Fruit fly (Drosophila melanogaster) whole organism, embryonic: Measurements from ENCODE around the gene CG6231.
A peak's percentile ranks its signal among the peaks of the same experiment; 100 is the strongest.

Source experiments
- Bgb ChIP-seq: fragments of 200-800 bp; sonication (Bioruptor generic); IDR thresholded peaks from 2 replicates; pipeline ENCODE4 v1.3.6; 2022; ENCODE audit warnings: missing biosample characterization, missing genetic modification characterization; ENCODE audit not compliant: partially characterized antibody
- CG10462 ChIP-seq: fragments of 200-800 bp; sonication (Bioruptor generic); optimal IDR thresholded peaks from 2 replicates; lab custom pipeline; 2016; ENCODE audit warnings: missing biosample characterization, missing genetic modification characterization
- CG10543 ChIP-seq: fragments of 200-800 bp; sonication (Bioruptor generic); optimal IDR thresholded peaks from 3 replicates; lab custom pipeline; 2017; ENCODE audit warnings: missing biosample characterization, mild to moderate bottlenecking, missing genetic modification characterization, moderate library complexity
- CG11456 ChIP-seq: fragments of 200-800 bp; sonication (Bioruptor generic); IDR thresholded peaks from 3 replicates; pipeline ENCODE4 v1.3.6; 2022; ENCODE audit warnings: missing biosample characterization, missing genetic modification characterization
- CG12942 ChIP-seq: fragments of 200-800 bp; sonication (Bioruptor generic); optimal IDR thresholded peaks from 3 replicates; lab custom pipeline; 2016; ENCODE audit warnings: missing biosample characterization, missing genetic modification characterization
- CG13624 ChIP-seq: fragments of 200-800 bp; sonication (Bioruptor generic); optimal IDR thresholded peaks from 2 replicates; lab custom pipeline; 2016; ENCODE audit warnings: missing biosample characterization, missing genetic modification characterization
- CG14050 ChIP-seq: fragments of 200-800 bp; sonication (Bioruptor generic); IDR thresholded peaks from 3 replicates; pipeline ENCODE4 v1.3.6; 2022; ENCODE audit warnings: missing biosample characterization, missing genetic modification characterization
- CG1647 ChIP-seq: fragments of 200-800 bp; sonication (Bioruptor generic); optimal IDR thresholded peaks from 3 replicates; lab custom pipeline; 2016; ENCODE audit warnings: missing biosample characterization, missing genetic modification characterization
- CG16813 ChIP-seq: fragments of 200-800 bp; sonication (Bioruptor generic); IDR thresholded peaks from 3 replicates; pipeline ENCODE4 v1.3.6; 2022; ENCODE audit warnings: missing biosample characterization, missing genetic modification characterization; ENCODE audit not compliant: partially characterized antibody
- CG17359 ChIP-seq: fragments of 200-800 bp; sonication (Bioruptor generic); optimal IDR thresholded peaks from 3 replicates; lab custom pipeline; 2018; ENCODE audit warnings: missing biosample characterization, mild to moderate bottlenecking, missing genetic modification characterization, moderate library complexity
- CG17829 ChIP-seq: fragments of 200-800 bp; optimal IDR thresholded peaks from 2 replicates; lab custom pipeline; 2019; ENCODE audit warnings: missing biosample characterization, mild to moderate bottlenecking, missing genetic modification characterization, moderate library complexity
- CG18262 ChIP-seq: fragments of 200-800 bp; optimal IDR thresholded peaks from 3 replicates; lab custom pipeline; 2019; ENCODE audit warnings: missing biosample characterization, mild to moderate bottlenecking, missing genetic modification characterization, moderate library complexity
- CG2712 ChIP-seq: fragments of 200-800 bp; optimal IDR thresholded peaks from 3 replicates; lab custom pipeline; 2019; ENCODE audit warnings: missing biosample characterization, mild to moderate bottlenecking, missing genetic modification characterization, moderate library complexity
- CG2889 ChIP-seq: fragments of 200-800 bp; sonication (Bioruptor generic); IDR thresholded peaks from 3 replicates; pipeline ENCODE4 v1.3.6; 2022; ENCODE audit warnings: missing biosample characterization, missing genetic modification characterization
- CG31224 ChIP-seq: fragments of 200-800 bp; sonication (Bioruptor generic); IDR thresholded peaks from 2 replicates; pipeline ENCODE4 v1.3.6; 2022; ENCODE audit warnings: missing biosample characterization, missing genetic modification characterization
- CG3281 ChIP-seq: fragments of 200-800 bp; sonication (Bioruptor generic); optimal IDR thresholded peaks from 3 replicates; lab custom pipeline; 2017; ENCODE audit warnings: missing biosample characterization, mild to moderate bottlenecking, missing genetic modification characterization
- CG34224 ChIP-seq: fragments of 200-800 bp; sonication (Bioruptor generic); IDR thresholded peaks from 3 replicates; pipeline ENCODE4 v1.3.6; 2022; ENCODE audit warnings: missing biosample characterization, missing genetic modification characterization; ENCODE audit not compliant: partially characterized antibody
- CG4707 ChIP-seq: fragments of 200-800 bp; sonication (Bioruptor generic); optimal IDR thresholded peaks from 2 replicates; lab custom pipeline; 2018; ENCODE audit warnings: missing biosample characterization, mild to moderate bottlenecking, missing genetic modification characterization, moderate library complexity
- CG8924 ChIP-seq: fragments of 200-800 bp; optimal IDR thresholded peaks from 3 replicates; lab custom pipeline; 2019; ENCODE audit warnings: missing biosample characterization, mild to moderate bottlenecking, missing genetic modification characterization, moderate library complexity
- CG9797 ChIP-seq: fragments of 200-800 bp; sonication (Bioruptor generic); optimal IDR thresholded peaks from 3 replicates; lab custom pipeline; 2018; ENCODE audit warnings: missing biosample characterization, mild to moderate bottlenecking, missing genetic modification characterization
- CG9932 ChIP-seq: fragments of 200-800 bp; sonication (Bioruptor generic); IDR thresholded peaks from 2 replicates; pipeline ENCODE4 v1.3.6; 2022; ENCODE audit warnings: missing biosample characterization, missing genetic modification characterization
- Dad ChIP-seq: fragments of 200-800 bp; sonication (Bioruptor generic); optimal IDR thresholded peaks from 3 replicates; lab custom pipeline; 2016; ENCODE audit warnings: missing biosample characterization, missing genetic modification characterization
- Dek ChIP-seq: fragments of 200-800 bp; sonication (Bioruptor generic); optimal IDR thresholded peaks from 3 replicates; lab custom pipeline; 2019; ENCODE audit warnings: missing biosample characterization, mild to moderate bottlenecking, missing genetic modification characterization, moderate library complexity
- HmgZ ChIP-seq: fragments of 200-800 bp; sonication (Bioruptor generic); optimal IDR thresholded peaks from 2 replicates; lab custom pipeline; 2018; ENCODE audit warnings: missing biosample characterization, mild to moderate bottlenecking, missing genetic modification characterization
- Hmx ChIP-seq: fragments of 200-800 bp; sonication (Bioruptor generic); optimal IDR thresholded peaks from 2 replicates; lab custom pipeline; 2016; ENCODE audit warnings: missing biosample characterization, missing genetic modification characterization
- Jarid2 ChIP-seq: fragments of 200-800 bp; sonication (Bioruptor generic); optimal IDR thresholded peaks from 3 replicates; lab custom pipeline; 2017; ENCODE audit warnings: mild to moderate bottlenecking, missing biosample characterization, missing genetic modification reagents, missing genetic modification characterization
- MTF-1 ChIP-seq: fragments of 200-800 bp; sonication (Bioruptor generic); optimal IDR thresholded peaks from 2 replicates; lab custom pipeline; 2018; ENCODE audit warnings: missing biosample characterization, mild to moderate bottlenecking, missing genetic modification characterization, borderline replicate concordance
- NC2α ChIP-seq: fragments of 200-800 bp; sonication (Bioruptor generic); optimal IDR thresholded peaks from 2 replicates; lab custom pipeline; 2016; ENCODE audit warnings: missing biosample characterization, missing genetic modification characterization
- Taf1 ChIP-seq: fragments of 200-800 bp; sonication (Bioruptor generic); IDR thresholded peaks from 2 replicates; pipeline ENCODE4 v1.3.6; 2022; ENCODE audit warnings: missing biosample characterization, missing genetic modification characterization
- aop ChIP-seq: fragments of 200-800 bp; sonication (Bioruptor generic); IDR thresholded peaks from 2 replicates; pipeline ENCODE4 v1.3.6; 2022; ENCODE audit warnings: missing biosample characterization, missing genetic modification characterization
- bsh ChIP-seq, 2 experiments: fragments of 200-800 bp; sonication (Bioruptor generic); optimal IDR thresholded peaks; 2 replicates each; lab custom pipeline; 2017 to 2018; ENCODE audit warnings: mild to moderate bottlenecking in 2 of 2, missing biosample characterization in 2 of 2, missing genetic modification characterization in 2 of 2, moderate library complexity in 1 of 2
- btn ChIP-seq: fragments of 200-800 bp; sonication (Bioruptor generic); optimal IDR thresholded peaks from 2 replicates; lab custom pipeline; 2016; ENCODE audit warnings: missing biosample characterization, missing genetic modification characterization
- caup ChIP-seq: fragments of 200-800 bp; sonication (Bioruptor generic); optimal IDR thresholded peaks from 3 replicates; lab custom pipeline; 2017; ENCODE audit warnings: missing biosample characterization, mild to moderate bottlenecking, missing genetic modification characterization, moderate library complexity; ENCODE audit not compliant: severe bottlenecking
- dimm ChIP-seq: fragments of 200-800 bp; sonication (Bioruptor generic); IDR thresholded peaks from 2 replicates; pipeline ENCODE4 v1.3.6; 2022; ENCODE audit warnings: missing biosample characterization, missing genetic modification characterization
- disco-r ChIP-seq: fragments of 200-800 bp; sonication (Bioruptor generic); optimal IDR thresholded peaks from 2 replicates; lab custom pipeline; 2016; ENCODE audit warnings: missing biosample characterization, missing genetic modification characterization
- fru ChIP-seq: fragments of >200 bp; optimal IDR thresholded peaks from 2 replicates; lab custom pipeline; 2017
- gt ChIP-seq: fragments of 200-800 bp; sonication (Bioruptor generic); IDR thresholded peaks from 2 replicates; pipeline ENCODE4 v1.3.6; 2022; ENCODE audit warnings: missing biosample characterization, missing genetic modification characterization
- hb ChIP-seq: fragments of 200-800 bp; sonication (Bioruptor generic); IDR thresholded peaks from 3 replicates; pipeline ENCODE4 v1.3.6; 2022; ENCODE audit warnings: missing biosample characterization, missing genetic modification characterization; ENCODE audit not compliant: partially characterized antibody
- kah ChIP-seq: fragments of 200-800 bp; sonication (Bioruptor generic); optimal IDR thresholded peaks from 2 replicates; lab custom pipeline; 2018; ENCODE audit warnings: missing biosample characterization, mild to moderate bottlenecking, missing genetic modification characterization
- kay ChIP-seq: fragments of 200-800 bp; sonication (Bioruptor generic); optimal IDR thresholded peaks from 2 replicates; lab custom pipeline; 2016; ENCODE audit warnings: missing biosample characterization, missing genetic modification characterization
- klu ChIP-seq: fragments of 200-800 bp; sonication (Bioruptor generic); IDR thresholded peaks from 2 replicates; pipeline ENCODE4 v1.3.6; 2022; ENCODE audit warnings: missing biosample characterization, missing genetic modification characterization
- lola ChIP-seq, 3 experiments: fragments of >200 bp in 2 of 3; fragments of 200-800 bp in 1 of 3; sonication (Bioruptor generic) in 1 of 3; optimal IDR thresholded peaks; 2 replicates each; lab custom pipeline; 2017 to 2019; ENCODE audit warnings: missing biosample characterization in 3 of 3, missing genetic modification characterization in 3 of 3, mild to moderate bottlenecking in 1 of 3, moderate library complexity in 1 of 3
- odd ChIP-seq: fragments of 200-800 bp; sonication (Bioruptor generic); optimal IDR thresholded peaks from 2 replicates; lab custom pipeline; 2017; ENCODE audit warnings: missing biosample characterization, mild to moderate bottlenecking, missing genetic modification characterization
- pros ChIP-seq: fragments of 200-800 bp; sonication (Bioruptor generic); optimal IDR thresholded peaks from 3 replicates; lab custom pipeline; 2019; ENCODE audit warnings: missing biosample characterization, mild to moderate bottlenecking, missing genetic modification characterization, moderate library complexity
- run ChIP-seq: fragments of 200-800 bp; sonication (Bioruptor generic); optimal IDR thresholded peaks from 3 replicates; lab custom pipeline; 2018; ENCODE audit warnings: missing biosample characterization, mild to moderate bottlenecking, missing genetic modification characterization
- sc ChIP-seq, 3 experiments: fragments of >200 bp in 2 of 3; fragments of 200-800 bp in 1 of 3; sonication (Bioruptor generic) in 1 of 3; optimal IDR thresholded peaks; 2 replicates in 2 of 3; 3 replicates in 1 of 3; lab custom pipeline; 2017; ENCODE audit warnings: mild to moderate bottlenecking in 1 of 3, missing biosample characterization in 1 of 3, missing genetic modification characterization in 1 of 3, missing genetic modification reagents in 1 of 3
- sna ChIP-seq: fragments of 200-800 bp; sonication (Bioruptor generic); IDR thresholded peaks from 2 replicates; pipeline ENCODE4 v1.3.6; 2022; ENCODE audit warnings: missing biosample characterization, missing genetic modification characterization; ENCODE audit not compliant: partially characterized antibody
- sqz ChIP-seq: fragments of 200-800 bp; sonication (Bioruptor generic); optimal IDR thresholded peaks from 3 replicates; lab custom pipeline; 2018; ENCODE audit warnings: missing biosample characterization, mild to moderate bottlenecking, missing genetic modification characterization
- sug ChIP-seq: fragments of 200-800 bp; optimal IDR thresholded peaks from 2 replicates; lab custom pipeline; 2019; ENCODE audit warnings: missing biosample characterization, mild to moderate bottlenecking, missing genetic modification characterization, moderate library complexity
- tgo ChIP-seq: fragments of 200-800 bp; sonication (Bioruptor generic); IDR thresholded peaks from 3 replicates; pipeline ENCODE4 v1.3.6; 2022; ENCODE audit warnings: missing biosample characterization, missing genetic modification characterization
- tx ChIP-seq: fragments of 200-800 bp; sonication (Bioruptor generic); optimal IDR thresholded peaks from 2 replicates; lab custom pipeline; 2016; ENCODE audit warnings: missing biosample characterization, missing genetic modification characterization

Gene CG6231

DNA sequence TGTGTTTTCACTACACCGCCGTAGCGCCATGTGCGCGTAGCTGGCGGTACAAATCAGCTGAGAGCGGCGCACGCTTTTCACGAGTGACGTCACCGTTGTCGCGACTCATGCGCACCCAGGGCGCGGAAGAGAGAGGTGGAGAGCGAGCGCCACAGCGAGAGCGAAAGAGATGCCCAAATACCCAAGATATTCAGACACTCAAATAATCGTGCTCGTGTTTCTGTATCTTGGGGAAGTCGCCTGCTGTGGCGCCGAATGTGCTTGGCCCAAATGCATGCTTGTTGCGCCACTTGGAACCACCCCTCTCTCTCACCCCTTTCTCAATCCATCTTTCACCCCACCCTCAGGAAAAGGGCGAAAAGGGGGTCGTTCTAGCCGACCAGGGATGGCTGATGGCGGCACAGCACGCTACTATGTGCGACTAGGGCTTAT is at the start of gene CG6231 (continued):
- TF ChIP-seq sc (optimal IDR thresholded peaks at IDR 0.05; lab: Kevin White, UChicago) = no peak
- TF ChIP-seq sc (GFP tag; optimal IDR thresholded peaks at IDR 0.05; lab: Kevin White, UChicago) = no peak
- TF ChIP-seq disco-r (GFP tag; lab: Kevin White, UChicago) = no peak
- TF ChIP-seq tgo (GFP tag; lab: Robert Waterston, UW) = no peak
- TF ChIP-seq dimm (GFP tag; lab: Robert Waterston, UW) = no peak
- no peak for TF ChIP-seq CG2712 (tag; lab: Kevin White, UChicago)
- TF ChIP-seq hb (GFP tag; lab: Robert Waterston, UW) = no peak
- TF ChIP-seq CG34224 = peak; percentile 57
- no peak for TF ChIP-seq CG2889 (GFP tag; lab: Robert Waterston, UW)
- TF ChIP-seq CG10462 = no peak
- no peak for TF ChIP-seq fru (lab: Kevin White, UChicago)
- TF ChIP-seq pros = peak; percentile 26
- peak; percentile 33 for TF ChIP-seq CG10543 (GFP tag; lab: Kevin White, UChicago)
- TF ChIP-seq kah (GFP tag; lab: Kevin White, UChicago) = no peak
- no peak for TF ChIP-seq CG12942 (GFP tag; lab: Kevin White, UChicago)
- no peak for TF ChIP-seq Taf1 (GFP tag; lab: Robert Waterston, UW)
- TF ChIP-seq CG8924 (tag; lab: Kevin White, UChicago) = no peak
- TF ChIP-seq run (tag; lab: Kevin White, UChicago) = no peak
- no peak for TF ChIP-seq bsh (GFP tag; optimal IDR thresholded peaks at IDR 0.05; lab: Kevin White, UChicago)
- no peak for TF ChIP-seq sqz
- TF ChIP-seq Dad (GFP tag; lab: Kevin White, UChicago) = no peak
- no peak for TF ChIP-seq CG9797
- TF ChIP-seq CG18262 (tag; lab: Kevin White, UChicago) = no peak
- TF ChIP-seq caup (GFP tag; lab: Kevin White, UChicago) = no peak
- no peak for TF ChIP-seq lola (GFP tag; optimal IDR thresholded peaks at IDR 0.05; lab: Kevin White, UChicago)
- TF ChIP-seq NC2α (GFP tag; lab: Kevin White, UChicago) = no peak
- no peak for TF ChIP-seq klu (GFP tag; lab: Robert Waterston, UW)
- TF ChIP-seq kay (GFP tag; lab: Kevin White, UChicago) = peak; percentile 8
- TF ChIP-seq CG17829 (tag; lab: Kevin White, UChicago) = no peak
- TF ChIP-seq CG14050 (GFP tag; lab: Robert Waterston, UW) = no peak
- no peak for TF ChIP-seq MTF-1 (GFP tag; lab: Kevin White, UChicago)
- no peak for TF ChIP-seq Jarid2 (GFP tag; lab: Kevin White, UChicago)
- TF ChIP-seq HmgZ = no peak
- no peak for TF ChIP-seq aop
- TF ChIP-seq CG31224 (GFP tag; lab: Robert Waterston, UW) = no peak
- TF ChIP-seq btn (GFP tag; lab: Kevin White, UChicago) = no peak
- no peak for TF ChIP-seq CG11456 (GFP tag; lab: Robert Waterston, UW)
- TF ChIP-seq CG17359 = no peak
- TF ChIP-seq sug (tag; lab: Kevin White, UChicago) = no peak
- TF ChIP-seq CG13624 (GFP tag; lab: Kevin White, UChicago) = no peak
- peak; percentile 35; the same call in 1 of the 3 replicates for TF ChIP-seq CG16813
- no peak for TF ChIP-seq odd (GFP tag; lab: Kevin White, UChicago)
- no peak for TF ChIP-seq tx (GFP tag; lab: Kevin White, UChicago)
- no peak for TF ChIP-seq Hmx (GFP tag; lab: Kevin White, UChicago)
- no peak for TF ChIP-seq Bgb (GFP tag; lab: Robert Waterston, UW)
- TF ChIP-seq CG3281 = no peak
- TF ChIP-seq CG4707 (GFP tag; lab: Kevin White, UChicago) = no peak
- TF ChIP-seq Dek (tag; lab: Kevin White, UChicago) = no peak
- peak; percentile 65 for TF ChIP-seq sna (GFP tag; lab: Robert Waterston, UW)
- TF ChIP-seq CG9932 (GFP tag; lab: Robert Waterston, UW) = no peak
- TF ChIP-seq gt = no peak
- no peak for TF ChIP-seq CG1647 (GFP tag; lab: Kevin White, UChicago)
